Worm (Caenorhabditis elegans): ENCODE measurements around the gene dmd-4.
A peak's percentile ranks its signal among the peaks of the same experiment; 100 is the strongest.

Gene dmd-4

ce11 chrX:14818464-14819259, 43.0 kb downstream of the dmd-4 start, which contains the start of gene epn-1:
Gene epn-1, minus strand, starts transcription at chrX:14818514.
- peak; percentile 72 to 88 for TF ChIP-seq lin-35 (GFP tag; optimal IDR thresholded peaks at IDR 0.05)
- TF ChIP-seq nhr-28 (tag; optimal IDR thresholded peaks at IDR 0.05): peak; percentile 32
- no peak for TF ChIP-seq alr-1 (tag; optimal IDR thresholded peaks at IDR 0.05; ENCODE audit: borderline replicate concordance)
- peak; percentile 87 for TF ChIP-seq mep-1 (tag; optimal IDR thresholded peaks at IDR 0.05)
- peak; percentile 94 for TF ChIP-seq isw-1 (GFP tag; IDR thresholded peaks at IDR 0.05)
- peak; percentile 80 for TF ChIP-seq skn-1 (tag; optimal IDR thresholded peaks at IDR 0.05)
- peak; percentile 97 for TF ChIP-seq nhr-77 (tag; optimal IDR thresholded peaks at IDR 0.05)
- TF ChIP-seq efl-3 (GFP tag; optimal IDR thresholded peaks at IDR 0.05): peak; percentile 39
- TF ChIP-seq hlh-17 (GFP tag; optimal IDR thresholded peaks at IDR 0.05; ENCODE audit: borderline replicate concordance): no peak
- TF ChIP-seq nhr-76 (tag; optimal IDR thresholded peaks at IDR 0.05): peak; percentile 45
- peak; percentile 99 for TF ChIP-seq snu-23 (GFP tag; optimal IDR thresholded peaks at IDR 0.05)
- TF ChIP-seq fkh-8 (tag; optimal IDR thresholded peaks at IDR 0.05): peak; percentile 99
- TF ChIP-seq ets-5 (GFP tag; IDR thresholded peaks at IDR 0.05): no peak
- peak; percentile 94 for TF ChIP-seq xbp-1 (tag; optimal IDR thresholded peaks at IDR 0.05)
- peak; percentile 13 for TF ChIP-seq zag-1 (tag; optimal IDR thresholded peaks at IDR 0.05)
- TF ChIP-seq nhr-71 (tag; optimal IDR thresholded peaks at IDR 0.05): peak; percentile 100
- peak; percentile 90 for TF ChIP-seq nhr-237 (tag; optimal IDR thresholded peaks at IDR 0.05)
- peak; percentile 89 for TF ChIP-seq fkh-4 (tag; optimal IDR thresholded peaks at IDR 0.05; ENCODE audit: borderline replicate concordance)
- no peak for TF ChIP-seq ceh-63 (GFP tag; optimal IDR thresholded peaks at IDR 0.05)
- peak; percentile 89 for TF ChIP-seq fos-1 (tag; optimal IDR thresholded peaks at IDR 0.05)
- TF ChIP-seq nhr-12 (tag; optimal IDR thresholded peaks at IDR 0.05): peak; percentile 27
- peak; percentile 87 for TF ChIP-seq hpl-2 (GFP tag; optimal IDR thresholded peaks at IDR 0.05)
- peak; percentile 69 for TF ChIP-seq pag-3 (tag; optimal IDR thresholded peaks at IDR 0.05; ENCODE audit: borderline replicate concordance, insufficient read depth)
- TF ChIP-seq hlh-4 (tag; optimal IDR thresholded peaks at IDR 0.05): no peak
- peak; percentile 94 for TF ChIP-seq irx-1 (tag; optimal IDR thresholded peaks at IDR 0.05)
- peak; percentile 98 for TF ChIP-seq ceh-88 (GFP tag; IDR thresholded peaks at IDR 0.05)
- peak; percentile 94 for TF ChIP-seq sup-37 (GFP tag; optimal IDR thresholded peaks at IDR 0.05)
- peak; percentile 99 for TF ChIP-seq nhr-85 (tag)
- TF ChIP-seq tlp-1 (tag; optimal IDR thresholded peaks at IDR 0.05): no peak
- TF ChIP-seq dsc-1 (tag; optimal IDR thresholded peaks at IDR 0.05): peak; percentile 98
- TF ChIP-seq pqm-1 (tag; optimal IDR thresholded peaks at IDR 0.05): no peak
- no peak for TF ChIP-seq ces-1 (GFP tag; optimal IDR thresholded peaks at IDR 0.05)
- TF ChIP-seq snpc-4 (tag; optimal IDR thresholded peaks at IDR 0.05): peak; percentile 74
- TF ChIP-seq grh-1 (GFP tag; IDR thresholded peaks at IDR 0.05): peak; percentile 94
- TF ChIP-seq nhr-47 (tag; optimal IDR thresholded peaks at IDR 0.05): peak; percentile 99
- peak; percentile 91 for TF ChIP-seq mab-9 (GFP tag; IDR thresholded peaks at IDR 0.05)
- peak in 1 of 2 experiments; percentile 91 for TF ChIP-seq ztf-11 (tag; optimal IDR thresholded peaks at IDR 0.05)
- peak; percentile 82 for TF ChIP-seq unc-130 (tag; optimal IDR thresholded peaks at IDR 0.05)
- TF ChIP-seq nhr-19 (GFP tag; conservative IDR thresholded peaks at IDR 0.05): peak; percentile 97
- peak; percentile 83 for TF ChIP-seq aha-1 (tag; optimal IDR thresholded peaks at IDR 0.05)
- peak; percentile 82 to 91 for TF ChIP-seq efl-1 (optimal IDR thresholded peaks at IDR 0.05)
- TF ChIP-seq efl-1 (GFP tag; optimal IDR thresholded peaks at IDR 0.05 in 1 of 2): peak; percentile 45 to 96
- peak; percentile 89 to 92 for TF ChIP-seq lsy-2 (tag; optimal IDR thresholded peaks at IDR 0.05)
- TF ChIP-seq nhr-84 (tag; optimal IDR thresholded peaks at IDR 0.05): no peak
- peak; percentile 95 to 99 for TF ChIP-seq mdl-1 (tag; optimal IDR thresholded peaks at IDR 0.05)
- TF ChIP-seq ztf-4 (tag; optimal IDR thresholded peaks at IDR 0.05): peak; percentile 92
- peak; percentile 52 for TF ChIP-seq blmp-1 (tag; optimal IDR thresholded peaks at IDR 0.05)
- no peak for TF ChIP-seq aly-2 (tag; optimal IDR thresholded peaks at IDR 0.05)
- TF ChIP-seq elt-2 (tag; optimal IDR thresholded peaks at IDR 0.05): peak; percentile 95
- TF ChIP-seq ceh-90 (tag; optimal IDR thresholded peaks at IDR 0.05): peak; percentile 27
- peak; percentile 99 for TF ChIP-seq swsn-7 (tag; optimal IDR thresholded peaks at IDR 0.05)
- TF ChIP-seq zip-4 (GFP tag; optimal IDR thresholded peaks at IDR 0.05): peak; percentile 89
